Fruit fly (Drosophila melanogaster): ENCODE results near the gene CG14667.

- no peak for TF ChIP-seq Jra (GFP tag; optimal IDR thresholded peaks at IDR 0.05)
- TF ChIP-seq HLH106 (tag; optimal IDR thresholded peaks at IDR 0.05), result no peak
- no peak for TF ChIP-seq usp (GFP tag; optimal IDR thresholded peaks at IDR 0.05)
Measured at dm6 chr3R:5392033-5392432, 17.2 kb downstream of the CG14667 start.
